Fruit fly (Drosophila melanogaster): ENCODE data around the gene nAChRalpha1.
A peak's percentile ranks its signal among the peaks of the same experiment; 100 is the strongest.

nAChRalpha1 gene

dm6 chr3R:24369268-24369667, 87.7 kb downstream of the nAChRalpha1 start, which contains the start of gene CG13614:
CG13614 (plus strand) TSS chr3R:24369568.
- TF ChIP-seq CG8478 (optimal IDR thresholded peaks at IDR 0.05) (no peak), CTCF (optimal IDR thresholded peaks at IDR 0.05) (no peak)

dm6 chr3R:24368064-24368463, 88.9 kb downstream of the nAChRalpha1 start, which contains the start of the genes CG42812 and CG33341:
CG42812 (minus strand) TSS chr3R:24368164.
CG33341 (plus strand) TSS chr3R:24368358.
- TF ChIP-seq CTCF (optimal IDR thresholded peaks at IDR 0.05) (no peak), CG8478 (optimal IDR thresholded peaks at IDR 0.05) (no peak)

DNA sequence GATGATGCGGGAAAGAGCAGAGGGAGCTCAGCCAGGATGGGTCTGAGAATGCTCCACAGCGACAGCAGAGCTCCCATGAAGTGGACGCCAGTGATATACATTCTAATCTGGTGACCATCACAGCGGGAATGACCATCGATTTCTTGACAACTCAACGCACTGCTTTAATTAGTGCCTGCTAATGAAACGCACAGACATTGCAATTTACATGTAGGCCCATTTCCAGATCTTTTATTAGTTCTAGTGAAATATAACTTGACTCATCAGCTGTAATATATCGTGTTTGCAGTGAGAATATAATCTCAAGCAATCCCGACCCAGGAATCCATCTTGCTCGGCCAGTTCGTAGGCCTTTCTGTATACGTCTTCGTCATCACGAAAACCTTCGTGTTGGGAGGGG, 89.8 kb downstream of the nAChRalpha1 start, which contains the start of gene CG42811:
Gene CG42811, minus strand, starts transcription at position 101 of the 400 bp plus-strand sequence.
- TF ChIP-seq CG8478 (optimal IDR thresholded peaks at IDR 0.05) = no peak
- no peak for TF ChIP-seq CTCF (optimal IDR thresholded peaks at IDR 0.05)

dm6 chr3R:24364880-24365604, 91.9 kb downstream of the nAChRalpha1 start, which contains the start of the genes CG17784 and CG13613:
CG17784 (minus strand) TSS chr3R:24364980.
CG13613 (plus strand) TSS chr3R:24365554.
- TF ChIP-seq CTCF (optimal IDR thresholded peaks at IDR 0.05) = no peak
- TF ChIP-seq CG8478 (optimal IDR thresholded peaks at IDR 0.05) = no peak

- TF ChIP-seq CTCF (optimal IDR thresholded peaks at IDR 0.05) (no peak), CG8478 (optimal IDR thresholded peaks at IDR 0.05) (no peak)
These were observed 94.1 kb downstream of the nAChRalpha1 start, which contains the start of gene CG33340 for dm6 chr3R:24362838-24363237. CG33340 (plus strand) TSS chr3R:24363138.

DNA sequence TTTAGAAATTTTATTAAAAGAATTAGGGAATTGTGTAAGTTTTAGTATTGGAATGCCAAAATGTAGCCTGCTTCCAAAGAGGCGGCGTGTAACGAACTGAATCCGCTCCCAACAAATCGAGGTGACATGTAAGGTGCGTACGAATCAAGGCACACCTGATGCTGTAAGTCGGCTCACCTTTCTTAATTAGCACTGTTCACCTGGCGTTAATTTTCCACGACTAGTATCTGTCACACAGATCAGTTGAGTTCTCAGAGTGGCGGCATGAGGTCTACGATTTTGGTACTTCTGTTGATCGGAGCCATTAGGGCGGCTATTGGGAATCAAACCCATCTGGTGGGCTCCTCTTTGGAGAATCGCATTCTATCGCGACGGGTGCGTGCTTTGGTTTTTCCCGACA, 95.4 kb downstream of the nAChRalpha1 start, which contains the start of the genes CG5762 and CG33339:
Gene CG5762, minus strand, starts transcription at position 101 of the 400 bp plus-strand sequence.
Gene CG33339, plus strand, starts transcription at position 265 of the 400 bp plus-strand sequence.
- TF ChIP-seq CTCF (optimal IDR thresholded peaks at IDR 0.05) (no peak), CG8478 (optimal IDR thresholded peaks at IDR 0.05) (no peak)

- TF ChIP-seq CG8478 (optimal IDR thresholded peaks at IDR 0.05) (no peak), CTCF (optimal IDR thresholded peaks at IDR 0.05) (peak; percentile 16 to 64)
These were observed 97.0 kb downstream of the nAChRalpha1 start, which contains the start of gene CG18528 for dm6 chr3R:24359957-24360356. CG18528 (minus strand) TSS chr3R:24360144.

- TF ChIP-seq CTCF (optimal IDR thresholded peaks at IDR 0.05) = no peak
- TF ChIP-seq CG8478 (optimal IDR thresholded peaks at IDR 0.05) = no peak
These were observed 99.3 kb downstream of the nAChRalpha1 start, which contains the start of gene Golgin84 for dm6 chr3R:24357698-24358097. Golgin84 (minus strand) TSS chr3R:24357938.

DNA sequence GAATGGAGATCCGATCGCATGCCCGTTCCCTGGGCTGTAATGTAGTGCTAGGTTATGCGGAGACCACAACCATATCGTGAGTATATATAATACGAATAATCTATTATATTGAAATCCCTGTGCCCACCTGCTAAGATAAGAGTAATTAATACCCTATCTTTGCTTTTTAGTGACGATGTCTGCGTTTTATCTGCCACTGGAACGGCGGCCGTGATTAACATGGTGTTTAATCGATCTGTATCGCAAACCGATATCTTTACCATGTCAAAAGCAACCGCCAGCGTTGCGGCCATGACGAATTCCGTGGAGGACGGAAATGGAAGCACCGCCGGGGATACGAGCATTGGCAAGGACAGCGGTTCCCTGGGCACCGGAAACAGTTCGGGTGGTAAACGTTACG, 103.5 kb downstream of the nAChRalpha1 start:
- TF ChIP-seq CG8478 (optimal IDR thresholded peaks at IDR 0.05) = no peak
- no peak for TF ChIP-seq CTCF (optimal IDR thresholded peaks at IDR 0.05)

- TF ChIP-seq CG8478 (optimal IDR thresholded peaks at IDR 0.05) = no peak
- no peak for TF ChIP-seq CTCF (optimal IDR thresholded peaks at IDR 0.05)
These were observed 108.4 kb downstream of the nAChRalpha1 start, which contains the start of the genes CG5746 and CG6454 for dm6 chr3R:24348420-24349190. CG5746 (minus strand) TSS chr3R:24348791. CG6454 (plus strand) TSS chr3R:24349182.
